Fruit fly (Drosophila melanogaster) whole organism, wandering third instar larva: Measurements from ENCODE around the gene Evi5.

Experiments
- br ChIP-seq: fragments of 200-800 bp; sonication (Bioruptor generic); optimal IDR thresholded peaks from 2 replicates; lab custom pipeline; 2016; ENCODE audit warnings: missing biosample characterization, missing genetic modification characterization
- h ChIP-seq: fragments of 200-800 bp; sonication (Bioruptor generic); optimal IDR thresholded peaks from 3 replicates; lab custom pipeline; 2016; ENCODE audit warnings: missing biosample characterization, mild to moderate bottlenecking, missing genetic modification characterization

dm6 chrX:11393003-11393620 is 61.1 kb downstream of the Evi5 start:
- TF ChIP-seq h (GFP tag; lab: Kevin White, UChicago) (no peak), br (GFP tag; lab: Kevin White, UChicago) (no peak)
